Fruit fly (Drosophila melanogaster) whole organism, prepupa: ENCODE data around the gene CG31776.

Experiments used
- Blimp-1 ChIP-seq: fragments of 200-800 bp; sonication (Bioruptor generic); optimal IDR thresholded peaks from 3 replicates; lab custom pipeline; 2017; ENCODE audit warnings: missing biosample characterization, missing genetic modification characterization, mild to moderate bottlenecking, moderate library complexity, missing genetic modification reagents
- CG10631 ChIP-seq: fragments of 200-800 bp; sonication (Bioruptor generic); optimal IDR thresholded peaks from 2 replicates; lab custom pipeline; 2016; ENCODE audit warnings: missing biosample characterization, missing genetic modification characterization
- CG10669 ChIP-seq: fragments of 200-800 bp; sonication (Bioruptor generic); optimal IDR thresholded peaks from 3 replicates; lab custom pipeline; 2018; ENCODE audit warnings: missing biosample characterization, mild to moderate bottlenecking, missing genetic modification characterization, moderate library complexity
- CG11762 ChIP-seq: fragments of 200-800 bp; sonication (Bioruptor generic); optimal IDR thresholded peaks from 3 replicates; lab custom pipeline; 2016; ENCODE audit warnings: missing biosample characterization, missing genetic modification characterization; ENCODE audit not compliant: insufficient read depth
- CG15336 ChIP-seq: fragments of 200-800 bp; sonication (Bioruptor generic); IDR thresholded peaks from 2 replicates; pipeline ENCODE4 v1.3.6; 2022; ENCODE audit warnings: missing biosample characterization, missing genetic modification characterization
- CG1621 ChIP-seq: fragments of 200-800 bp; sonication (Bioruptor generic); optimal IDR thresholded peaks from 3 replicates; lab custom pipeline; 2018; ENCODE audit warnings: missing biosample characterization, mild to moderate bottlenecking, missing genetic modification characterization
- CG16779 ChIP-seq: fragments of 200-800 bp; sonication (Bioruptor generic); optimal IDR thresholded peaks from 3 replicates; lab custom pipeline; 2017; ENCODE audit warnings: missing biosample characterization, mild to moderate bottlenecking, missing genetic modification characterization
- CG3032 ChIP-seq: fragments of 200-800 bp; optimal IDR thresholded peaks from 2 replicates; lab custom pipeline; 2019; ENCODE audit warnings: missing biosample characterization, mild to moderate bottlenecking, missing genetic modification characterization, moderate library complexity
- CG31627 ChIP-seq: fragments of 200-800 bp; sonication (Bioruptor generic); optimal IDR thresholded peaks from 3 replicates; lab custom pipeline; 2016; ENCODE audit warnings: missing biosample characterization, missing genetic modification characterization
- CG32006 ChIP-seq: fragments of 200-800 bp; sonication (Bioruptor generic); optimal IDR thresholded peaks from 3 replicates; lab custom pipeline; 2017; ENCODE audit warnings: missing biosample characterization, mild to moderate bottlenecking, missing genetic modification characterization
- CG34406 ChIP-seq: fragments of 200-800 bp; sonication (Bioruptor generic); optimal IDR thresholded peaks from 3 replicates; lab custom pipeline; 2016; ENCODE audit warnings: missing biosample characterization, missing genetic modification characterization
- CG3919 ChIP-seq: fragments of 200-800 bp; sonication (Bioruptor generic); optimal IDR thresholded peaks from 3 replicates; lab custom pipeline; 2016; ENCODE audit warnings: missing biosample characterization, missing genetic modification characterization
- CG4318 ChIP-seq: fragments of 200-800 bp; sonication (Bioruptor generic); optimal IDR thresholded peaks from 3 replicates; lab custom pipeline; 2017; ENCODE audit warnings: missing biosample characterization, mild to moderate bottlenecking, missing genetic modification characterization
- CG6163 ChIP-seq: fragments of 200-800 bp; sonication (Bioruptor generic); IDR thresholded peaks from 3 replicates; pipeline ENCODE4 v1.3.6; 2022; ENCODE audit warnings: missing biosample characterization, missing genetic modification characterization
- CG6276 ChIP-seq: fragments of 200-800 bp; sonication (Bioruptor generic); optimal IDR thresholded peaks from 2 replicates; lab custom pipeline; 2017; ENCODE audit warnings: missing biosample characterization, mild to moderate bottlenecking, missing genetic modification characterization
- CG7368 ChIP-seq: fragments of 200-800 bp; sonication (Bioruptor generic); optimal IDR thresholded peaks from 3 replicates; lab custom pipeline; 2016; ENCODE audit warnings: missing biosample characterization, missing genetic modification characterization
- CG8119 ChIP-seq: fragments of 200-800 bp; sonication (Bioruptor generic); IDR thresholded peaks from 3 replicates; pipeline ENCODE4 v1.3.6; 2022; ENCODE audit warnings: missing biosample characterization, missing genetic modification characterization
- CG8319 ChIP-seq: fragments of 200-800 bp; sonication (Bioruptor generic); optimal IDR thresholded peaks from 3 replicates; lab custom pipeline; 2016; ENCODE audit warnings: missing biosample characterization, missing genetic modification characterization
- Eip75B ChIP-seq: fragments of 200-800 bp; sonication (Bioruptor generic); optimal IDR thresholded peaks from 3 replicates; lab custom pipeline; 2016; ENCODE audit warnings: missing biosample characterization, missing genetic modification characterization
- Eip78C ChIP-seq: fragments of 200-800 bp; sonication (Bioruptor generic); peaks from one replicate; lab custom pipeline; 2016; ENCODE audit warnings: missing biosample characterization, missing genetic modification characterization
- Ets21C ChIP-seq: fragments of 200-800 bp; sonication (Bioruptor generic); optimal IDR thresholded peaks from 3 replicates; lab custom pipeline; 2016; ENCODE audit warnings: missing biosample characterization, missing genetic modification characterization
- Ets96B ChIP-seq: fragments of 200-800 bp; optimal IDR thresholded peaks from 2 replicates; lab custom pipeline; 2019; ENCODE audit warnings: missing biosample characterization, mild to moderate bottlenecking, missing genetic modification characterization, moderate library complexity
- Gug ChIP-seq: fragments of 200-800 bp; sonication (Bioruptor generic); IDR thresholded peaks from 2 replicates; pipeline ENCODE4 v1.3.6; 2022; ENCODE audit warnings: missing biosample characterization, missing genetic modification characterization
- Hr38 ChIP-seq: sonication (Bioruptor generic); optimal IDR thresholded peaks from 2 replicates; lab custom pipeline; 2016; ENCODE audit warnings: missing biosample characterization, missing genetic modification characterization
- Hr39 ChIP-seq: fragments of 200-800 bp; sonication (Bioruptor generic); optimal IDR thresholded peaks from 2 replicates; lab custom pipeline; 2016; ENCODE audit warnings: missing biosample characterization, missing genetic modification characterization
- Hr4 ChIP-seq: fragments of 200-800 bp; sonication (Bioruptor generic); optimal IDR thresholded peaks from 3 replicates; lab custom pipeline; 2016; ENCODE audit warnings: missing biosample characterization, missing genetic modification characterization
- Met ChIP-seq: fragments of 200-800 bp; sonication (Bioruptor generic); optimal IDR thresholded peaks from 3 replicates; lab custom pipeline; 2016; ENCODE audit warnings: missing biosample characterization, missing genetic modification characterization
- OdsH ChIP-seq: fragments of 200-800 bp; sonication (Bioruptor generic); optimal IDR thresholded peaks from 3 replicates; lab custom pipeline; 2016; ENCODE audit warnings: missing biosample characterization, missing genetic modification characterization
- Smox ChIP-seq: fragments of 200-800 bp; sonication (Bioruptor generic); optimal IDR thresholded peaks from 3 replicates; lab custom pipeline; 2016; ENCODE audit warnings: missing biosample characterization, missing genetic modification characterization
- Sox14 ChIP-seq: fragments of 200-800 bp; sonication (Bioruptor generic); optimal IDR thresholded peaks from 3 replicates; lab custom pipeline; 2016; ENCODE audit warnings: missing biosample characterization, missing genetic modification characterization
- Sox15 ChIP-seq: fragments of 200-800 bp; sonication (Bioruptor generic); optimal IDR thresholded peaks from 3 replicates; lab custom pipeline; 2016; ENCODE audit warnings: missing biosample characterization, missing genetic modification characterization
- achi ChIP-seq: fragments of 200-800 bp; sonication (Bioruptor generic); optimal IDR thresholded peaks from 3 replicates; lab custom pipeline; 2016; ENCODE audit warnings: missing biosample characterization, missing genetic modification characterization
- acj6 ChIP-seq: fragments of 200-800 bp; sonication (Bioruptor generic); optimal IDR thresholded peaks from 3 replicates; lab custom pipeline; 2016; ENCODE audit warnings: missing biosample characterization, missing genetic modification characterization
- cyc ChIP-seq: fragments of 200-800 bp; sonication (Bioruptor generic); optimal IDR thresholded peaks from 3 replicates; lab custom pipeline; 2016; ENCODE audit warnings: missing biosample characterization, missing genetic modification characterization
- dac ChIP-seq: fragments of 200-800 bp; sonication (Bioruptor generic); optimal IDR thresholded peaks from 2 replicates; lab custom pipeline; 2017; ENCODE audit warnings: missing biosample characterization, mild to moderate bottlenecking, missing genetic modification characterization
- eg ChIP-seq: fragments of 200-800 bp; sonication (Bioruptor generic); IDR thresholded peaks from 3 replicates; pipeline ENCODE4 v1.3.6; 2022; ENCODE audit warnings: missing biosample characterization, missing genetic modification characterization
- fd59A ChIP-seq: fragments of 200-800 bp; sonication (Bioruptor generic); optimal IDR thresholded peaks from 2 replicates; lab custom pipeline; 2017; ENCODE audit warnings: missing biosample characterization, mild to moderate bottlenecking, missing genetic modification characterization, missing genetic modification reagents
- fkh ChIP-seq: fragments of 200-800 bp; sonication (Bioruptor generic); optimal IDR thresholded peaks from 3 replicates; lab custom pipeline; 2017; ENCODE audit warnings: missing biosample characterization, mild to moderate bottlenecking, missing genetic modification characterization, moderate library complexity
- lz ChIP-seq: fragments of 200-800 bp; sonication (Bioruptor generic); optimal IDR thresholded peaks from 3 replicates; lab custom pipeline; 2016; ENCODE audit warnings: missing biosample characterization, missing genetic modification characterization
- net ChIP-seq: fragments of 200-800 bp; sonication (Bioruptor generic); optimal IDR thresholded peaks from 3 replicates; lab custom pipeline; 2016; ENCODE audit warnings: missing biosample characterization, missing genetic modification characterization
- pdm3 ChIP-seq: fragments of 200-800 bp; sonication (Bioruptor generic); optimal IDR thresholded peaks from 3 replicates; lab custom pipeline; 2016; ENCODE audit warnings: missing biosample characterization, missing genetic modification characterization
- salr ChIP-seq, 2 experiments: fragments of 200-800 bp; sonication (Bioruptor generic); optimal IDR thresholded peaks; 3 replicates each; lab custom pipeline; 2016 to 2018; ENCODE audit warnings: missing biosample characterization in 2 of 2, missing genetic modification characterization in 2 of 2, mild to moderate bottlenecking in 1 of 2
- spab ChIP-seq: fragments of 200-800 bp; sonication (Bioruptor generic); optimal IDR thresholded peaks from 2 replicates; lab custom pipeline; 2017; ENCODE audit warnings: missing biosample characterization, mild to moderate bottlenecking, missing genetic modification characterization, missing genetic modification reagents
- topi ChIP-seq: fragments of 200-800 bp; sonication (Bioruptor generic); optimal IDR thresholded peaks from 3 replicates; lab custom pipeline; 2016; ENCODE audit warnings: missing biosample characterization, missing genetic modification characterization
- vri ChIP-seq: fragments of 200-800 bp; sonication (Bioruptor generic); optimal IDR thresholded peaks from 3 replicates; lab custom pipeline; 2016; ENCODE audit warnings: missing biosample characterization, mild to moderate bottlenecking, missing genetic modification characterization

CG31776 gene

dm6 chr2L:3477057-3477755 lies 7.2 kb downstream of the CG31776 start:
- TF ChIP-seq CG3919 (peak; percentile 18), fkh (GFP tag; lab: Kevin White, UChicago) (peak; percentile 41), pdm3 (GFP tag; lab: Kevin White, UChicago) (peak; percentile 14), achi (GFP tag; lab: Kevin White, UChicago) (peak; percentile 1), Eip78C (GFP tag; lab: Kevin White, UChicago) (peak; percentile 84), Hr4 (GFP tag; lab: Kevin White, UChicago) (peak; percentile 61), lz (GFP tag; lab: Kevin White, UChicago) (peak; percentile 6), net (GFP tag; lab: Kevin White, UChicago) (peak; percentile 54), eg (GFP tag; lab: Robert Waterston, UW) (no peak), topi (GFP tag; lab: Kevin White, UChicago) (peak; percentile 4), CG4318 (GFP tag; lab: Kevin White, UChicago) (peak; percentile 29), CG10631 (GFP tag; lab: Kevin White, UChicago) (peak; percentile 3), CG8119 (GFP tag; lab: Robert Waterston, UW) (peak; percentile 41; the same call in 1 of the 3 replicates), salr (GFP tag; optimal IDR thresholded peaks at IDR 0.05; lab: Kevin White, UChicago) (no peak), CG6276 (peak; percentile 8), CG32006 (GFP tag; lab: Kevin White, UChicago) (peak; percentile 70), Blimp-1 (GFP tag; lab: Kevin White, UChicago) (no peak), OdsH (GFP tag; lab: Kevin White, UChicago) (peak; percentile 40), Sox14 (GFP tag; lab: Kevin White, UChicago) (peak; percentile 25), Ets21C (GFP tag; lab: Kevin White, UChicago) (no peak), Hr38 (GFP tag; lab: Kevin White, UChicago) (no peak)

dm6 chr2L:3478034-3478880 lies 8.3 kb downstream of the CG31776 start, which contains the start of gene Thor:
Thor (plus strand) TSS chr2L:3478434.
- TF ChIP-seq Met (GFP tag; lab: Kevin White, UChicago), result peak; percentile 17
- TF ChIP-seq Hr39 (GFP tag; lab: Kevin White, UChicago), result no peak
- TF ChIP-seq CG6276, result peak; percentile 1
- TF ChIP-seq fd59A (GFP tag; lab: Kevin White, UChicago), result no peak
- peak; percentile 11 for TF ChIP-seq Sox14 (GFP tag; lab: Kevin White, UChicago)
- TF ChIP-seq Eip78C (GFP tag; lab: Kevin White, UChicago), result peak; percentile 79
- no peak for TF ChIP-seq spab
- TF ChIP-seq Smox (GFP tag; lab: Kevin White, UChicago), result no peak
- TF ChIP-seq CG7368 (GFP tag; lab: Kevin White, UChicago), result peak; percentile 34
- peak; percentile 43 for TF ChIP-seq topi (GFP tag; lab: Kevin White, UChicago)
- TF ChIP-seq pdm3 (GFP tag; lab: Kevin White, UChicago), result no peak
- TF ChIP-seq Ets96B (tag; lab: Kevin White, UChicago), result no peak
- no peak for TF ChIP-seq CG4318 (GFP tag; lab: Kevin White, UChicago)
- peak; percentile 49 for TF ChIP-seq CG3919
- TF ChIP-seq CG10631 (GFP tag; lab: Kevin White, UChicago), result no peak
- TF ChIP-seq Gug, result no peak
- TF ChIP-seq Hr4 (GFP tag; lab: Kevin White, UChicago), result no peak
- no peak for TF ChIP-seq acj6
- TF ChIP-seq CG8319, result peak; percentile 24
- TF ChIP-seq Hr38 (GFP tag; lab: Kevin White, UChicago), result no peak
- no peak for TF ChIP-seq cyc (GFP tag; lab: Kevin White, UChicago)
- peak; percentile 46 for TF ChIP-seq CG15336 (GFP tag; lab: Robert Waterston, UW)
- peak in 1 of 2 experiments; percentile 8 for TF ChIP-seq salr (GFP tag; optimal IDR thresholded peaks at IDR 0.05; lab: Kevin White, UChicago)
- no peak for TF ChIP-seq CG34406 (GFP tag; lab: Kevin White, UChicago)
- TF ChIP-seq CG10669, result no peak
- TF ChIP-seq dac (GFP tag; lab: Kevin White, UChicago), result no peak
- TF ChIP-seq CG6163 (GFP tag; lab: Robert Waterston, UW), result peak; percentile 66
- TF ChIP-seq lz (GFP tag; lab: Kevin White, UChicago), result no peak
- peak; percentile 7 for TF ChIP-seq CG1621 (tag; lab: Kevin White, UChicago)
- TF ChIP-seq net (GFP tag; lab: Kevin White, UChicago), result peak; percentile 45
- TF ChIP-seq CG11762, result peak; percentile 40
- no peak for TF ChIP-seq Sox15 (GFP tag; lab: Kevin White, UChicago)
- peak; percentile 79 for TF ChIP-seq vri (GFP tag; lab: Kevin White, UChicago)
- TF ChIP-seq CG16779, result peak; percentile 62
- peak; percentile 26 for TF ChIP-seq Eip75B (GFP tag; lab: Kevin White, UChicago)
- TF ChIP-seq fkh (GFP tag; lab: Kevin White, UChicago), result peak; percentile 98
- TF ChIP-seq CG3032, result no peak
- TF ChIP-seq CG31627 (GFP tag; lab: Kevin White, UChicago), result no peak
